Fruit fly (Drosophila melanogaster) whole organism, adult: ENCODE measurements around the gene Mst36Fb.

Experiments
- CG14711 ChIP-seq: fragments of 200-800 bp; sonication (Bioruptor generic); optimal IDR thresholded peaks from 2 replicates; lab custom pipeline; 2018; ENCODE audit warnings: missing biosample characterization, mild to moderate bottlenecking, missing genetic modification characterization, moderate library complexity
- CG1620 ChIP-seq: fragments of 200-800 bp; sonication (Bioruptor generic); optimal IDR thresholded peaks from 2 replicates; lab custom pipeline; 2016; ENCODE audit warnings: missing biosample characterization, missing genetic modification characterization
- Hr96 ChIP-seq: fragments of 200-800 bp; sonication (Bioruptor generic); optimal IDR thresholded peaks from 2 replicates; lab custom pipeline; 2016; ENCODE audit warnings: missing biosample characterization, missing genetic modification characterization
- cic ChIP-seq: fragments of 200-800 bp; sonication (Bioruptor generic); optimal IDR thresholded peaks from 2 replicates; lab custom pipeline; 2017; ENCODE audit warnings: missing biosample characterization, mild to moderate bottlenecking, missing genetic modification characterization, moderate library complexity
- ovo ChIP-seq: fragments of 200-800 bp; sonication (Bioruptor generic); optimal IDR thresholded peaks from 2 replicates; lab custom pipeline; 2016; ENCODE audit warnings: missing biosample characterization, missing genetic modification characterization
- tj ChIP-seq: fragments of 200-800 bp; sonication (Bioruptor generic); optimal IDR thresholded peaks from 3 replicates; lab custom pipeline; 2017; ENCODE audit warnings: missing biosample characterization, mild to moderate bottlenecking, missing genetic modification characterization, moderate library complexity

dm6 chr2L:18708239-18708891 lies 33.5 kb upstream of the Mst36Fb start, which contains the start of the genes Faf2 and Grip71:
- TF ChIP-seq ovo (peak; percentile 72), CG14711 (tag; lab: Kevin White, UChicago) (peak; percentile 75), CG1620 (GFP tag; lab: Kevin White, UChicago) (peak; percentile 86), cic (GFP tag; lab: Kevin White, UChicago) (no peak), tj (GFP tag; lab: Kevin White, UChicago) (peak; percentile 47), Hr96 (GFP tag; lab: Kevin White, UChicago) (peak; percentile 81)
